Fruit fly (Drosophila melanogaster): ENCODE data around the gene Mkrn1.

Mkrn1 gene

dm6 chr3L:21523059-21523836 lies 10.3 kb downstream of the Mkrn1 start, which contains the start of gene CG7611:
TSS of gene CG7611 (plus strand) at chr3L:21523186.
- TF ChIP-seq CG4496 (GFP tag; IDR thresholded peaks at IDR 0.05) (no peak; the same call in 2 of the 3 replicates), CG8301 (tag; optimal IDR thresholded peaks at IDR 0.05) (no peak), Snoo (tag; optimal IDR thresholded peaks at IDR 0.05) (no peak), EcR (GFP tag; optimal IDR thresholded peaks at IDR 0.05) (peak; percentile 15), CG34367 (tag; optimal IDR thresholded peaks at IDR 0.05) (no peak), rn (GFP tag; IDR thresholded peaks at IDR 0.05) (no peak), CG9948 (tag; optimal IDR thresholded peaks at IDR 0.05) (no peak)

DNA sequence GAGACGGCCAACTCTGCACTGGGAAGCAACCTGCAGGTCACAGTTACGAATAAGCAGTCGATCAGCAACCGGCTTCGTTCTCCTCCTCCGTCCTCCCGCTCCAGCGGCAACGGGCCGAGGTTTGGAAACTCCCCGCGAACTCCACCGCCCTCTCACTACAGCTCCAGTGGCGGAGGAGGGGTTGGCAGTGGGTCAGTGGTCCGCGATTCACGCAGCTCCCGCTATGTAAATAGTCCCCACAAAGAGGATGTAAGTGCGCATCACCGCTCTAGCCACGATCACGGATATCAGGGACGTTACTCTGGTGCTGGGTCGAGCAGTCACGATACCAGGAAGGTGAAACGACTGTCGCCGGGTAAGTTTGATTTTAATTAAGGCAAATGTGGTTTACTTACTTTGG lies 15.2 kb downstream of the Mkrn1 start:
- no peak for TF ChIP-seq Pif1A (GFP tag; optimal IDR thresholded peaks at IDR 0.05)
- no peak for TF ChIP-seq CG34367 (tag; optimal IDR thresholded peaks at IDR 0.05)
- no peak for TF ChIP-seq CG9948 (tag; optimal IDR thresholded peaks at IDR 0.05)
- TF ChIP-seq D1 (tag; optimal IDR thresholded peaks at IDR 0.05) = no peak
- no peak for TF ChIP-seq CG32121 (GFP tag; IDR thresholded peaks at IDR 0.05)
- no peak for TF ChIP-seq Snoo (tag; optimal IDR thresholded peaks at IDR 0.05)
- TF ChIP-seq CG13204 (GFP tag; optimal IDR thresholded peaks at IDR 0.05) = no peak
- no peak for TF ChIP-seq fd96Ca (GFP tag; IDR thresholded peaks at IDR 0.05)
- TF ChIP-seq CG12605 (GFP tag; IDR thresholded peaks at IDR 0.05) = no peak
- no peak for TF ChIP-seq CG15710 (tag; optimal IDR thresholded peaks at IDR 0.05)
- no peak for TF ChIP-seq EcR (GFP tag; optimal IDR thresholded peaks at IDR 0.05)
- TF ChIP-seq CG10348 (GFP tag; IDR thresholded peaks at IDR 0.05) = no peak
- TF ChIP-seq Pif1B (GFP tag; optimal IDR thresholded peaks at IDR 0.05) = no peak

DNA sequence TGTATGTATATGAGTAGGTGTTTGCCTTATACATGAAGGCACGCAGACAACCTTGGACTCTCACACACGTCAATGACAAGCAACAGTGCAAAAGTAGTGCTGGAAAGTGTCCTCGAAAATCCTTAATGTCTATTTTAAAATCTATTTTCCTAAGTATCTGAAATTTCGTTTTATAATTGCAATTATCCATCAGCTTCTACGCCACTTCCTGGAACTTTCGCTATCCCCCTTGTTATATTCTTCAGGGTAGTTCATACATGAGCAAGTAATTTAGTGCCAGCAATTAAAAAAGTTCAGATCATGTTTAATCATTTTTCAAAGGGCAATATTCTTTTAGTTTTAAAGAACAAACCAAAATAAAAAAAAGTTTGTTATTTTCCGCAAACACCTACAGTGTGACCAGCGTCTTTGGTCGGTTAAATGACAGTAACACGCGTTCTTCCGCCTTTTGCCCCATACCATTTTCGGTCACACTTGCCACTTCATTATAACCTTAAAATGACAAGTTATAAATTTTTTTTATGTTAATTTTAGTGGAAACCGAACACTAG lies 16.7 kb downstream of the Mkrn1 start:
- TF ChIP-seq CG13204 (GFP tag; optimal IDR thresholded peaks at IDR 0.05) (no peak), CG8301 (tag; optimal IDR thresholded peaks at IDR 0.05) (peak; percentile 22), CG17806 (tag; optimal IDR thresholded peaks at IDR 0.05) (peak; percentile 4), fd96Ca (GFP tag; IDR thresholded peaks at IDR 0.05) (0 out of 3 replicates have a peak, but pooled peaks have one; percentile 6), CG12605 (GFP tag; IDR thresholded peaks at IDR 0.05) (0 out of 2 replicates have a peak, but pooled peaks have one; percentile 39), CG8159 (tag; optimal IDR thresholded peaks at IDR 0.05) (peak; percentile 28), CG9948 (tag; optimal IDR thresholded peaks at IDR 0.05) (peak; percentile 8), CG15710 (tag; optimal IDR thresholded peaks at IDR 0.05) (peak; percentile 13), rn (GFP tag; IDR thresholded peaks at IDR 0.05) (no peak), gl (tag; optimal IDR thresholded peaks at IDR 0.05) (no peak), Snoo (tag; optimal IDR thresholded peaks at IDR 0.05) (peak; percentile 13), CG4496 (GFP tag; IDR thresholded peaks at IDR 0.05) (no peak), Pif1A (GFP tag; optimal IDR thresholded peaks at IDR 0.05) (peak; percentile 36), Ets98B (GFP tag; IDR thresholded peaks at IDR 0.05) (peak; percentile 33; the same call in 1 of the 2 replicates), CG14655 (GFP tag; optimal IDR thresholded peaks at IDR 0.05) (peak; percentile 28), CG10348 (GFP tag; IDR thresholded peaks at IDR 0.05) (no peak), EcR (GFP tag; optimal IDR thresholded peaks at IDR 0.05) (peak; percentile 77), CG32121 (GFP tag; IDR thresholded peaks at IDR 0.05) (0 out of 2 replicates have a peak, but pooled peaks have one; percentile 39), Pif1B (GFP tag; optimal IDR thresholded peaks at IDR 0.05) (peak; percentile 16), D1 (tag; optimal IDR thresholded peaks at IDR 0.05) (no peak), CG34367 (tag; optimal IDR thresholded peaks at IDR 0.05) (no peak)

DNA sequence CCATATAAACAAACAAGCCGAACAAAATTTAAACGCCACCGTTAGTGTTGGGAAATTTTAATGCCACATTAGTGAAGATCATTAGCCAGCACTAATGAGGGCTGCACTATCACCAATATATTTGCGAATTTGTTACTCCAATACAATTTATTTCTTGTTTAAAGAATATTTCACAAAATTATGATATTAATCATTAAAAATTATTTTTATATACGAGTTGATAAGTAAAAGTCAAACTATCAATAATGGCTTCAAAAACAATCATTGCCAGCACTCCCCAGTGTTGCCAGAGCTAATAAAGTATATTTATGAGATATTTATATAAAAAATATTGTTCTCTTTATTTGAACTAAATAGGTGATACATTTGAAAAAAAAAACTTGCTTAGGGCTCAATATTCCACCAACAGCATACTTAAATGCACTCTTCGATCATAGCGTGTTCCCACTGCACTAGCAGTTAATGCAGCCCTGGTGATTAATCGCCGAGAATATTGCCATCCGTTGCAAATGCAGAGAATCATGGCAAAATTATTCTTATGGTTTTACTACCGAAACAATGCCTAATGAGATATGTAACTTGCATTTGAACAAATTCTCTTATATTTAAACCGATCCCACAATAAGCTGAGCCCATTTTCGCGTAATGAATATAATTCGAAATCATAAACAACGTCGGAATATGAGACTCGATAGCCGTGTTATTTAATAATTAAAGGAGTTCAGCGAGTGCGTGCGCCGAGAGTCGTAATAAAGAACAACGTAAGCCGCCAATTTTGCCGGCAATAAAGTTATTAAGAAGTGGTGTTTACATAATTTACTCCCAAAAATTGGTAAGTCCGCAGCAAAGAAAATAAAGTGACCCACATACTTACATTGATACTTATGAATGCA lies 17.4 kb downstream of the Mkrn1 start, which contains the start of the genes SAK and Cdk12:
SAK (minus strand) TSS at position 65 of the 893 bp plus-strand sequence.
Cdk12 (plus strand) TSS at position 484 of the 893 bp plus-strand sequence.
- TF ChIP-seq CG9948 (tag; optimal IDR thresholded peaks at IDR 0.05) (peak; percentile 74), CG13204 (GFP tag; optimal IDR thresholded peaks at IDR 0.05) (no peak), Pif1B (GFP tag; optimal IDR thresholded peaks at IDR 0.05) (peak; percentile 80), CG4496 (GFP tag; IDR thresholded peaks at IDR 0.05) (peak; percentile 84), CG12605 (GFP tag; IDR thresholded peaks at IDR 0.05) (0 out of 2 replicates have a peak, but pooled peaks have one; percentile 42), CG8159 (tag; optimal IDR thresholded peaks at IDR 0.05) (peak; percentile 84), gl (tag; optimal IDR thresholded peaks at IDR 0.05) (no peak), CG14655 (GFP tag; optimal IDR thresholded peaks at IDR 0.05) (peak; percentile 87), rn (GFP tag; IDR thresholded peaks at IDR 0.05) (no peak; the same call in 1 of the 2 replicates), D1 (tag; optimal IDR thresholded peaks at IDR 0.05) (no peak), CG32121 (GFP tag; IDR thresholded peaks at IDR 0.05) (peak; percentile 77), CG8301 (tag; optimal IDR thresholded peaks at IDR 0.05) (peak; percentile 56), Snoo (tag; optimal IDR thresholded peaks at IDR 0.05) (peak; percentile 77), Ets98B (GFP tag; IDR thresholded peaks at IDR 0.05) (peak; percentile 72), EcR (GFP tag; optimal IDR thresholded peaks at IDR 0.05) (no peak), CG15710 (tag; optimal IDR thresholded peaks at IDR 0.05) (peak; percentile 79), CG17806 (tag; optimal IDR thresholded peaks at IDR 0.05) (peak; percentile 72), fd96Ca (GFP tag; IDR thresholded peaks at IDR 0.05) (peak; percentile 69; the same call in 2 of the 3 replicates), Pif1A (GFP tag; optimal IDR thresholded peaks at IDR 0.05) (peak; percentile 67), CG34367 (tag; optimal IDR thresholded peaks at IDR 0.05) (peak; percentile 70), CG10348 (GFP tag; IDR thresholded peaks at IDR 0.05) (peak; percentile 55; the same call in 1 of the 2 replicates)
